Worm (Caenorhabditis elegans): ENCODE results near the gene ddx-23.

DNA sequence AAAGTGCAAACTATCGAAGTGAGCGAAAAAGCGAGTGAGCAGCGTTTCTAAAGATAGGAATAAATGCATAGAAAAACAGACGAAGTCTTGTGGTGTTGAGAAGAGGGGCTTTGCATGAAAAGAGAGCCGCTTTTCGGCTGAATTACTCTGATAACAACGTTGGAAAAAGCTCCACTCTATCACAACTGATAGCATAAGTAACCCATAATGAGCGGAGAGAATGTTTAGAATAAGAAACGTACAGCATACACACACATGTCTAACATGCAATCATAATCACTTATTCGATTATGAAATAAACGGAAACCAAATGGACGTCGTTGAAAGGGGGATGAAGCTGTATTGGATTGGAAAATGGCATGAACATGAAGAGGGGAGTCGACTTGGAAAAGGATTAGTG is 12.8 kb downstream of the ddx-23 start:
- TF ChIP-seq nhr-237 (tag; optimal IDR thresholded peaks at IDR 0.05) (no peak), ceh-83 (GFP tag; optimal IDR thresholded peaks at IDR 0.05) (no peak), unc-39 (tag; optimal IDR thresholded peaks at IDR 0.05) (no peak), nhr-12 (tag; optimal IDR thresholded peaks at IDR 0.05) (no peak), unc-62 (GFP tag; optimal IDR thresholded peaks at IDR 0.05) (no peak), lsy-2 (tag; optimal IDR thresholded peaks at IDR 0.05) (no peak), mep-1 (tag; optimal IDR thresholded peaks at IDR 0.05) (no peak)
